Worm (Caenorhabditis elegans) whole organism, early embryonic: Measurements from ENCODE around the gene clu-1.

Experiments used
- F13C5.2 ChIP-seq: sonication (generic microtip); optimal IDR thresholded peaks from 2 replicates; lab custom pipeline; 2017; ENCODE audit warnings: mild to moderate bottlenecking, missing genetic modification characterization, inconsistent platforms, missing compliant biosample characterization
- aly-1 ChIP-seq: sonication (generic microtip); optimal IDR thresholded peaks from 2 replicates; lab custom pipeline; 2016; ENCODE audit warnings: missing genetic modification characterization, missing compliant biosample characterization
- ama-1 ChIP-seq: fragments of 150-350 bp; optimal IDR thresholded peaks from 2 replicates; lab custom pipeline; 2014
- ets-7 ChIP-seq: sonication (generic microtip); optimal IDR thresholded peaks from 2 replicates; lab custom pipeline; 2016; ENCODE audit warnings: missing genotype, missing genetic modification characterization, missing compliant biosample characterization
- flt-1 ChIP-seq: fragments of 200-800 bp; sonication (Bioruptor generic); IDR thresholded peaks from 2 replicates; pipeline ENCODE4 v1.3.6; 2022; ENCODE audit warnings: missing genetic modification characterization, missing compliant biosample characterization
- scrt-1 ChIP-seq: fragments of 200-800 bp; sonication (Bioruptor generic); IDR thresholded peaks from 2 replicates; pipeline ENCODE4 v1.3.6; 2022; ENCODE audit warnings: missing genetic modification characterization, missing compliant biosample characterization

DNA sequence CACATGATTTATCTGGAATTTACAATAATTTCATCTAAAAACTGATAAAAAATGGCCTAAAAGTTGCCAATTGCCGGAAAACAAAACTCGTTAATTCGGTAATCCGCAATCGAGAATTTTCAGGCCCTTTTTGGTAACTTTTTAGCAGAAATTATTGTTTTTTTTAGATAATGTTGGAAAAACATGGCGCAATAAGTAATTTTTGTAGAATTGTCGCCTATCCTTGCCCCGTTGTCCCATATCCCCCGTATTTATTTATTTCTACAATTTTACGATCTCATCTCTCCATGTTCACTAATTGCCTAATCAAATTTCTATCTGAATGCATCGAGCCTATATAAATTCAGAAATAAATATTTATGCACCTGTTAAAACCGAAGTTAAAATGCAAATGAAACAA, 8.3 kb downstream of the clu-1 start:
- TF ChIP-seq aly-1 (tag; lab: Kevin White, UChicago): no peak
- no peak for TF ChIP-seq ama-1 (lab: Kevin White, UChicago)
- TF ChIP-seq scrt-1 (GFP tag; lab: Robert Waterston, UW): no peak
- no peak for TF ChIP-seq F13C5.2 (tag; lab: Kevin White, UChicago)
- no peak for TF ChIP-seq ets-7 (tag; lab: Kevin White, UChicago)
- no peak for TF ChIP-seq flt-1 (GFP tag; lab: Robert Waterston, UW)
